Worm (Caenorhabditis elegans) whole organism, L4/young adult: Measurements from ENCODE around the gene K10C2.12.

Experiments
- W03F9.2 ChIP-seq: fragments of 150-350 bp; optimal IDR thresholded peaks from 2 replicates; lab custom pipeline; 2014; ENCODE audit warnings: missing biosample characterization, missing genetic modification characterization
- dao-5 ChIP-seq: sonication (generic microtip); optimal IDR thresholded peaks from 2 replicates; lab custom pipeline; 2016; ENCODE audit warnings: missing genotype, missing genetic modification characterization, moderate library complexity, missing compliant biosample characterization
- him-1 ChIP-seq: sonication (generic microtip); optimal IDR thresholded peaks from 2 replicates; lab custom pipeline; 2016; ENCODE audit warnings: missing genotype, missing genetic modification reagents, missing genetic modification characterization, missing compliant biosample characterization

The K10C2.12 gene

DNA sequence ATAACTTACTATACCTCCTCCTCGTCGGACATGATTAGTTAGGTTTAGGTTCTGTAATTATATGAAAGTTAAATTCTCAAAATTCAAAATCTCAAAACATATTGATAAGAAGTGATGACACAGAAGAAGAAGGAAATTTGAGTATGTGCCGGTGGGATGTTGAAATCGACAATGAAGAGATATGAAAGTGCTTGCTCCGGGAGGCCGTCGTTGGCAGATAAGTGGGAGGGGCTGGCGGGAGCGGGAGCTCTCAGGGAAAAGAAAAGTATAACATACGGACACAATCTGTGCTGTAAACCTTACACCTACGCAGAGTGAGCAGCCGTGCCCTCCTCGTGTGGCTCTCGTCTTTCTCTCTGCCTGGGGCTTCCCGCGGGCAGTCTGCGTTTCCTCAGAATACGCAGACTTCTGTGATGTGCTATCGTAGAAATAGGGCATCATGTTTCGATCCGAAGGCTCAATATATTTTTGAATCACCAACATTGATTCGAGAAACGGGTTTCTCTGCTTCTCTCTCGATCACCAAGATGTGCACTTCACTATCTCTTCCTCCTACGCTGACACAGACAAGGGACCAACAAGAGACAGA lies 10.3 kb downstream of the K10C2.12 start, which contains the start of gene mup-2:
Gene mup-2 (minus strand): TSS at position 51 of the 589 bp plus-strand sequence.
- TF ChIP-seq W03F9.2 (no peak), him-1 (tag; lab: Kevin White, UChicago) (no peak), dao-5 (tag; lab: Kevin White, UChicago) (no peak)

DNA sequence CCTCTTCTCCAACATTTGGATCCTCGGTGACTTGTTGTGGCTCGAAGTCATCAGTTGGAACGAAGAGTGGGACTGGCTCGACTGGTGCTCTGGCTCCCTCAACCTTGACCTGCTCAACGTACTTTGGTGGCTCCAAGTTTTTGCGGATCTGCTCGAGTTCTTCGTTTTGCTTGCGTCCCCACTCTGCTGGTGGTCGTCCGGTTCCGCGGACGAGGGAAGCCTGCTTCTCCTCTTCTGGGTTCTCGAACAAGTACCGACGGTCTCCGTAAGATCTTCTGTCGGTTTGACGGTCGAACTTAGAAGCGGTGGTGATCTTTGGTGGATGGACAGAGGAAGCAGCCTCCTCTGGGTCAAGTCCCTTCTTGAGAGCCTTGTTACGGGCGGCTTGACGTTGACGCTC lies 11.9 kb downstream of the K10C2.12 start:
- TF ChIP-seq W03F9.2 (no peak), him-1 (tag; lab: Kevin White, UChicago) (no peak), dao-5 (tag; lab: Kevin White, UChicago) (no peak)

DNA sequence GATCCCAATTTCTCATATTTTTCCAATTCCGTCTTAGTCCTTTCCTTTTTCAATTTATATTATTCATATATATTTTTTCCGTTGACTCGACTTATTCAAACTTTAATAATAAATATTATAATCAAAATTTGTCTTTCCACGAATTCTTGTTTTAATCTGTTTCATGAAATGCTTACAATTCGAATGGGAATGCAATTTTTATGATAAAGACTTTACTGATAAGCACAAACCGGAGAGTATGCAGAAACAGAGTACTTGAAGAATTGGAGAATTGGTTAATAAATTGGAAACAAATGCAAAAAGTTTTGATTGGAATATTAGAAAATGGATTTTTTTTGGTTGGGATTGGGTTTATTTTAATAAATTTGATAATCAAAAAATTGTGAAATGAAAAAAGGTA lies 12.3 kb downstream of the K10C2.12 start:
- TF ChIP-seq him-1 (tag; lab: Kevin White, UChicago) (no peak), dao-5 (tag; lab: Kevin White, UChicago) (no peak), W03F9.2 (no peak)

DNA sequence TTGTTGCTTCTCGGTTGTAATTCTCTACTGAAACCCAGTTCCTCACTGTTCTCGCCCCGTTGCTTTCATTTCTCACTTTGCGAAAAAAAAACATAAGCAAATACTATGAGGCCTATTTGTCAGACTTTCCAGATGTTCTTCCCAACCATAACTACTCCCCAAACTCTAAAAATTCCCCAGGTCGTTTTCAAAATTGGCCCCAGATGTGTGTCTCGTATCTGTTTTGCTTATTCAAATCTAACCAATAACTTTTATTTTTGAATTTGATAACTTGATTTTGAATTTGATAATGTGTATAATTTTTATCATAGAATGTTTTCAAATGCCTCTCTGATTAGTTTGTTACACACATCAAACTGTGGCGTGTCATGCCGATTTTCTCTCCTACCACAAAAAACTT lies 12.8 kb downstream of the K10C2.12 start:
- TF ChIP-seq W03F9.2 (no peak), him-1 (tag; lab: Kevin White, UChicago) (no peak), dao-5 (tag; lab: Kevin White, UChicago) (no peak)

DNA sequence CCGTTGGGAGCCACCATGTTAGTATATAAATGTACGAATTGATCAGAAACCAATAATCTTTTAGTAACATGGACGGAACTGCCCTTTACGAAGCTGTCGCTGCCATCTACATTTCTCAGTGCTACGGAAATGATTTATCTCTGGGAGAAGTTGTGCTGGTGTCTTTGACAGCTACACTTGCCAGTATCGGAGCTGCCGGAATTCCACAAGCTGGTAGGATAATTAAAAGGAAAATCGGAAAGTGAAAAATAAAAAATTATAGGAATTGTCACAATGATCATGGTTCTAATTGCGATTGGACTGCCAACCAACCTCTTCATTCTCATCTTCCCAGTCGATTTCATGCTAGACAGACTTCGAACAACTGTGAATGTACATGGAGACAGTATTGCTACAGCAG lies 14.7 kb downstream of the K10C2.12 start:
- TF ChIP-seq him-1 (tag; lab: Kevin White, UChicago) = no peak
- TF ChIP-seq dao-5 (tag; lab: Kevin White, UChicago) = no peak
- TF ChIP-seq W03F9.2 = no peak

DNA sequence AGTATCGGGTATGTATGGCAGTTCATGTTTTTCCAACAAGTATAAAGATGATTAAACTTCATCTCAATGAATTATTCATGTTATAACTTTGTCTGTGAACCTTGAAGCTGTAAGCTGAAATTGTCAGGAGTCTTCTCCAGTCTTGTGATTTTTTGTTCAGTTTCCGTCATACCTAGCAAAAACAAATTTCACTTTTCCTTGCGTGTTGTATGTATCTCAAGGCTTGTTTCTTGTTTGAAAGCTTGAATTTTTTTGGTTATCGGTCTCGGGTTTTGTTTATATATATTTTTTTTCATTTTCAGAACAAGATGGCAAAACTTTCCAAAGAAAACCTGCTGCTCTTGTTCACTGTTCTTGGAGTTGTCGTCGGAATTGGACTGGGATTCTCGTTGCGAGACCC lies 17.5 kb downstream of the K10C2.12 start, which contains the start of gene glt-4:
Gene glt-4 (plus strand): TSS at position 301 of the 400 bp plus-strand sequence.
- TF ChIP-seq him-1 (tag; lab: Kevin White, UChicago) (no peak), W03F9.2 (no peak), dao-5 (tag; lab: Kevin White, UChicago) (no peak)

DNA sequence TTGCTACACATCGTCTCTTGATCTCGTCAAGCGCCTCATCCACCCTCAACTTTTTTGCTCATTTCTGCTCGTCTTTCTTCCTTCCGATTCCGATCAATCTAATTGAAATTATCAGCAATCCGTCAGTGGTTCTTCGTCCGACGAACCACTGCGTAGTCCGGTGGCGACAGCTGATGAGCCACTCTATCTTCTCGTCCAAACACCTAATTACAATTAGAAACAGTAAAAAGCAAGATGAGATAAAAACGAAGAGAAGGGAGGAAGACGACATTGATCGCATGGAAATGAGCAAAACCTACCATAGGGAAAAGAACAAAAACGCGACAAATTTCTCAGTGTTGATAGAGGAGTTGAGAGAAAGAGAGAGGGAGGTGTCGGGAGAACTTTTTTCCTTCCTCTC lies 21.1 kb downstream of the K10C2.12 start:
- no peak for TF ChIP-seq W03F9.2
- TF ChIP-seq dao-5 (tag; lab: Kevin White, UChicago) = no peak
- no peak for TF ChIP-seq him-1 (tag; lab: Kevin White, UChicago)

DNA sequence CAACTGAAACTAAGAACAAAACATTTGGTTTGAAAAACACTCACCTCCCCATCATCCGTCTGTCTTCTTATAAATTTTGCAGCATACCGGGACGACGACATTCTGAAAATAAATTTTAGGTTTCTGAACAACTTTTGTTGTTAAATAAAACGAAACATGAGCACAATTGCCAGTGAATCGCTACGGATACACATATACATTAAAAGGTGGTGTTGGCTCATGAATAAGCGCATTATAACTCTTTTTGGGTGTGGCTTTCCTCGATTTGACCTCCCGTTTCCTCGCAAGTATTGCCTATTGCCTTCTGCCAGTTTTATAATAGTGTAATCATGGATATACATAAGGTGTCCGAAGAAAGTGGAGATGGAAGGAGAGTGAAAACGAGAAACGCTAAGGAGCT lies 29.1 kb downstream of the K10C2.12 start, which contains the start of gene igcm-2:
Gene igcm-2 (minus strand): TSS at position 101 of the 400 bp plus-strand sequence.
- no peak for TF ChIP-seq W03F9.2
- no peak for TF ChIP-seq dao-5 (tag; lab: Kevin White, UChicago)
- TF ChIP-seq him-1 (tag; lab: Kevin White, UChicago) = no peak

DNA sequence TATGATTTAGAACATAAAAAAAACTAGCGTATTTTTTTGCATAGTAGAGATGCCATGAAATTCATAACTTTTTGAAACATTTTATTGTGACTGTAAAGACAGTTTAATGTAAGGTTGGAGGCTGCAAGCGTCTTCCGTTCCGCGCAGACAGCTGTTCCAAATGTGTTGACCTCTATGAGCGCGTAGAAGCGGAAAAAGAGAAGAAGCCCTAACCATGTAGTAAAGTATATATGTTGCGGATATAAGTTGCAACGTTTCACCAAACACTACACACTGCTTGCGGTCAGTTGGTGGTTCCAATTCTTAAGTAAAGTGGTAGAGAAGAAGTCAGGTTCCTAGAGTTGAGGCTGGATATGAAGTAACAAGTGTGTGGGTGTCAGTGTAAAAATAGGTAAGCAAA lies 31.9 kb downstream of the K10C2.12 start:
- TF ChIP-seq dao-5 (tag; lab: Kevin White, UChicago) (no peak), him-1 (tag; lab: Kevin White, UChicago) (no peak), W03F9.2 (no peak)

DNA sequence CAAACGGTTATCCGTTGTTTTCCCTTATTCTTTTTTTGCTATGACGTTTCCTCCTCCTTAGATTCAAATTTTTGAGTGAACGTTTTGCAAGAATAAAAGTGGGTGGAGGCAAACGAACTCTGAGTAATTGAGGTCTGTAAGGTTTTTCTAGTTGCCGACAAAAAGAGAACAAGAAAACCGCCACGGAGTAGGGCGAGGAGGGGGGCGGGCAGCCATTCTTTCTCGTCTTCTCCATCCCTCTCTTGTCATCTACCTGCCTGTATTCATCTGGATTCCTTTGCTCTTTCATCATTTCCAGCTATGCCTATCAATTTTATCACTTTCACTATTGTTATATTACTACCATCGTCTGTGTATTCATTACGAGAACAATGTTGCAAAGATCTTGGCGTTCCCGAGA lies 35.4 kb downstream of the K10C2.12 start, which contains the start of gene igdb-3:
Gene igdb-3 (plus strand): TSS at position 301 of the 400 bp plus-strand sequence.
- TF ChIP-seq W03F9.2 = no peak
- TF ChIP-seq dao-5 (tag; lab: Kevin White, UChicago) = no peak
- TF ChIP-seq him-1 (tag; lab: Kevin White, UChicago) = no peak

DNA sequence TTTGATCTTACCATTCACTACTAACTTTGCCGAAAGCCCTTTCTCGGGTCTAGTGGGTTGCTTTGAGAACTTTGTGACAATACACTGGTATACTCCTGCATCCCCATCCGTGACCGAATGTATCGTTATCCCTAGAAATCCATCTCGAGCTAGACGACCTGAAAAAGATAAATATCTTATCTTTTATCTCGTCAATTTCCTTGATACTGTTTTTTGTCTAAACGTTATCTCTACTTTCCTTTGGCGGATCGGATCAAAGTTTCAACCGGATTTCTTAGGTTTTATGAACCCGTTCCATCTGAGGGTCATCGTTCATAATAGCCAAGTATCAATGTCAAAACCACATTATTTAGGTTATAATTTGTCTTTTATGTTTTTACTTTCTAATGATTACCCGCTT lies 36.0 kb downstream of the K10C2.12 start:
- TF ChIP-seq dao-5 (tag; lab: Kevin White, UChicago) = no peak
- TF ChIP-seq W03F9.2 = no peak
- no peak for TF ChIP-seq him-1 (tag; lab: Kevin White, UChicago)

DNA sequence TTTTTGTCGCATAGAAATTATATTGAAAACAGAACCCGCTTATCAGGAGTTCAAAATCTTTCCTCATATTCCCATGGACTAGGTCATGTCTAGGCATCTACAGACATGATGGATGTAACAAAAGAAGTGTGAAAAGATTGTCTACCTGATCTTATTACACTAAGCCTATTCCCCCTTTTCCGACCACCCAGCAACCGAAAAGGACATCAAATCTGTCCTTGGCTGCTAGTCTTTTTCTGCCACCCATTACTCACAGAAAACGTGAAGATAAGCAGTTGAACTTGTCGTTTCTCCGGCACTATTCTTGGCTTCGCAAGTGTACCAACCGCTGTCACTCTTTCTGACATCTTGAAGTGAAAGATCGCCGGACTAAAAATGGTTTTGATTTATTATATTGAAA lies 37.7 kb downstream of the K10C2.12 start:
- TF ChIP-seq dao-5 (tag; lab: Kevin White, UChicago) (no peak), him-1 (tag; lab: Kevin White, UChicago) (no peak), W03F9.2 (no peak)

DNA sequence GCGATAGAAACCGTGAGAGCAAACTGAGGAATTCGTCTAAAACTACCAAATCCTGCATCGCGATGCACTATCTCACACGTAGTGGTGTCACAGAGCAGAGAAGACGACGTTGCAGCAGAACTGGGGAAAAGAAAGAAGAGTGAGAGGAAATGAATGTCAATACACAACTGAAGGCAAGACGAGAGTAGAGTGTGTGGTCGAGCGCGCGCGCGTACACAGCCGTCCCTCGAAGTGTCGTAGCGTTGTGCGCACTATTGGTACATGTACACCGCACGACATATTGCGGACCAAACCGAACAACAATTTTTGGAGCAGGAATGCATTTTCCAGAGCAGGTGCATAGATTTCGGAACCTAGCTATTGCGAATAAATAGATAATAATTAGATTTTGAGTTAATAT lies 42.2 kb downstream of the K10C2.12 start:
- TF ChIP-seq him-1 (tag; lab: Kevin White, UChicago) (peak; percentile 47), W03F9.2 (no peak)

DNA sequence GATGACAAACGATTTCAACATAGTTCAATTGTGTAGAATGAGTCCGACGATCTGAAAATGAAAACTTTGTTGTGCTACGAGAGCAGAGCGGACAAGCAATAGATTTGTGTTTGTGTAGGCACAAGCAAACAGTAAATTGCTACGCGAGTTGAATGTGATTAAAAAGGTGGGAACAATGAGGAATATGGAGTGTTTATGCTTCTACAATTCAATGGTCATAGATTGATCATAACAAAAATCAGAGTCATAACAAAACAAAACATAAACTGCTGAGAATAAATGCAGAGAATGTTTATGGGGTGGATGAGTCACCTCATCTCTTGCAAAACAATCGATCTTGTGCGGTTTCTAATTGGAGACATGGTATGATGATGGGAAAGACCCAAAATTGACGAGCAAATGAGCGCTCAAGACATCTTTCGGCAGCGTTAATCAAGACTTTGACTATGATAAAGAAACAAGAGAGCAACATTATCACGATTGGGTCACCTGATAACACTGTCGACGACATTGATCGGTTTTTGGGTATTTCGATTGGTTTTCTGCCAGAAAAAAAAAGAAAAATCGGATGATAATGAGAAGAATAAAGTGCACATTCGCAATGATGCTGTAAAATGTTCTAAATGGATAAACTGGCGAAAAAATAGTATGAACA lies 42.8 kb downstream of the K10C2.12 start, which contains the start of gene lmp-1:
Gene lmp-1 (minus strand): TSS at position 51 of the 655 bp plus-strand sequence.
- TF ChIP-seq dao-5 (tag; lab: Kevin White, UChicago) (no peak), him-1 (tag; lab: Kevin White, UChicago) (no peak), W03F9.2 (no peak)
